Worm (Caenorhabditis elegans) whole organism, early embryonic: ENCODE results near the gene ftt-2.

Source experiments
- F13C5.2 ChIP-seq: sonication (generic microtip); optimal IDR thresholded peaks from 2 replicates; lab custom pipeline; 2017; ENCODE audit warnings: mild to moderate bottlenecking, missing genetic modification characterization, inconsistent platforms, missing compliant biosample characterization
- sea-1 ChIP-seq: fragments of 200-800 bp; sonication (Bioruptor generic); conservative IDR thresholded peaks from 2 replicates; pipeline ENCODE4 v1.3.6; 2022; ENCODE audit warnings: missing genetic modification characterization, missing compliant biosample characterization
- tra-4 ChIP-seq: sonication (generic microtip); optimal IDR thresholded peaks from 2 replicates; lab custom pipeline; 2017; ENCODE audit warnings: missing genetic modification characterization, missing compliant biosample characterization

ce11 chrX:11621997-11622396, 16.8 kb upstream of the ftt-2 start, which contains the start of gene sto-3:
- TF ChIP-seq tra-4 (tag; lab: Kevin White, UChicago) (no peak), F13C5.2 (tag; lab: Kevin White, UChicago) (no peak), sea-1 (GFP tag; lab: Robert Waterston, UW) (no peak)
